Worm (Caenorhabditis elegans): ENCODE results near the gene lgc-25.

ce11 chrX:14131476-14131875 is 30.1 kb downstream of the lgc-25 start:
- no peak for TF ChIP-seq unc-62 (GFP tag; optimal IDR thresholded peaks at IDR 0.05)
- no peak for TF ChIP-seq Y79H2A.3 (GFP tag; conservative IDR thresholded peaks at IDR 0.05)
- no peak for TF ChIP-seq ceh-27 (GFP tag; optimal IDR thresholded peaks at IDR 0.05)
- no peak for TF ChIP-seq snpc-4 (GFP tag; optimal IDR thresholded peaks at IDR 0.05)
- TF ChIP-seq snpc-4 (tag; optimal IDR thresholded peaks at IDR 0.05) = no peak
- no peak for TF ChIP-seq K12H6.12 (tag; optimal IDR thresholded peaks at IDR 0.05)
- TF ChIP-seq nfya-1 (tag; optimal IDR thresholded peaks at IDR 0.05; ENCODE audit: borderline replicate concordance, insufficient read depth) = no peak
- TF ChIP-seq ama-1 (optimal IDR thresholded peaks at IDR 0.05) = no peak
- no peak for TF ChIP-seq ama-1 (GFP tag; optimal IDR thresholded peaks at IDR 0.05)
- TF ChIP-seq atf-7 (tag; optimal IDR thresholded peaks at IDR 0.05) = no peak
- no peak for TF ChIP-seq zim-3 (tag; optimal IDR thresholded peaks at IDR 0.05)
